Fruit fly (Drosophila melanogaster) whole organism, embryonic: Measurements from ENCODE around the gene Mabi.
"Not testable (repeated sequence)": the region's sequence is repeated elsewhere in the genome, so short reads cannot be mapped to it uniquely, and the experiment has no call there.

ENCODE experiments used
- Bgb ChIP-seq: fragments of 200-800 bp; sonication (Bioruptor generic); IDR thresholded peaks from 2 replicates; pipeline ENCODE4 v1.3.6; 2022; ENCODE audit warnings: missing biosample characterization, missing genetic modification characterization; ENCODE audit not compliant: partially characterized antibody
- CG10209 ChIP-seq: fragments of 200-800 bp; sonication (Bioruptor generic); optimal IDR thresholded peaks from 3 replicates; lab custom pipeline; 2017; ENCODE audit warnings: missing biosample characterization, mild to moderate bottlenecking, missing genetic modification characterization, missing genetic modification reagents
- CG1024 ChIP-seq: fragments of 200-800 bp; sonication (Bioruptor generic); IDR thresholded peaks from 2 replicates; pipeline ENCODE4 v1.3.6; 2022; ENCODE audit warnings: missing biosample characterization, missing genetic modification characterization
- CG12769 ChIP-seq: fragments of 200-800 bp; sonication (Bioruptor generic); optimal IDR thresholded peaks from 2 replicates; lab custom pipeline; 2019; ENCODE audit warnings: missing biosample characterization, mild to moderate bottlenecking, missing genetic modification characterization, moderate library complexity
- CG14014 ChIP-seq: fragments of 200-800 bp; sonication (Bioruptor generic); IDR thresholded peaks from 2 replicates; pipeline ENCODE4 v1.3.6; 2022; ENCODE audit warnings: missing biosample characterization, missing genetic modification characterization
- CG15479 ChIP-seq: fragments of 200-800 bp; sonication (Bioruptor generic); optimal IDR thresholded peaks from 3 replicates; lab custom pipeline; 2019; ENCODE audit warnings: missing biosample characterization, mild to moderate bottlenecking, missing genetic modification characterization, moderate library complexity
- CG15696 ChIP-seq: fragments of 200-800 bp; sonication (Bioruptor generic); optimal IDR thresholded peaks from 2 replicates; lab custom pipeline; 2019; ENCODE audit warnings: missing biosample characterization, mild to moderate bottlenecking, missing genetic modification characterization, moderate library complexity
- CG18619 ChIP-seq: fragments of 200-800 bp; sonication (Bioruptor generic); optimal IDR thresholded peaks from 3 replicates; lab custom pipeline; 2017; ENCODE audit warnings: missing biosample characterization, mild to moderate bottlenecking, missing genetic modification characterization
- CG4360 ChIP-seq: fragments of 200-800 bp; sonication (Bioruptor generic); IDR thresholded peaks from 2 replicates; pipeline ENCODE4 v1.3.6; 2022; ENCODE audit warnings: missing biosample characterization, missing genetic modification characterization
- CG5245 ChIP-seq: fragments of 200-800 bp; sonication (Bioruptor generic); optimal IDR thresholded peaks from 3 replicates; lab custom pipeline; 2016; ENCODE audit warnings: missing biosample characterization, missing genetic modification characterization
- CG6683 ChIP-seq: fragments of 200-800 bp; sonication (Bioruptor generic); optimal IDR thresholded peaks from 2 replicates; lab custom pipeline; 2017; ENCODE audit warnings: missing biosample characterization, mild to moderate bottlenecking, missing genetic modification characterization, missing genetic modification reagents
- CG9876 ChIP-seq: fragments of 200-800 bp; sonication (Bioruptor generic); optimal IDR thresholded peaks from 2 replicates; lab custom pipeline; 2016; ENCODE audit warnings: missing biosample characterization, missing genetic modification characterization
- CoRest ChIP-seq: fragments of 200-800 bp; sonication (Bioruptor generic); optimal IDR thresholded peaks from 3 replicates; lab custom pipeline; 2018; ENCODE audit warnings: missing biosample characterization, mild to moderate bottlenecking, missing genetic modification characterization, moderate library complexity
- Drgx ChIP-seq: fragments of 200-800 bp; sonication (Bioruptor generic); IDR thresholded peaks from 2 replicates; pipeline ENCODE4 v1.3.6; 2022; ENCODE audit warnings: missing biosample characterization, missing genetic modification characterization
- H15 ChIP-seq: fragments of 200-800 bp; sonication (Bioruptor generic); IDR thresholded peaks from 3 replicates; pipeline ENCODE4 v1.3.6; 2022; ENCODE audit warnings: missing biosample characterization, missing genetic modification characterization
- Hey ChIP-seq: fragments of 200-800 bp; sonication (Bioruptor generic); optimal IDR thresholded peaks from 3 replicates; lab custom pipeline; 2018; ENCODE audit warnings: missing biosample characterization, mild to moderate bottlenecking, missing genetic modification characterization
- MESR4 ChIP-seq: fragments of 200-800 bp; sonication (Bioruptor generic); optimal IDR thresholded peaks from 2 replicates; lab custom pipeline; 2018; ENCODE audit warnings: missing biosample characterization, mild to moderate bottlenecking, missing genetic modification characterization, moderate library complexity
- Med ChIP-seq: fragments of 200-800 bp; sonication (Bioruptor generic); peaks from one replicate; lab custom pipeline; 2016; ENCODE audit warnings: missing biosample characterization, missing genetic modification characterization, mild to moderate bottlenecking, inconsistent platforms, moderate library complexity
- Mrtf ChIP-seq: fragments of 200-800 bp; sonication (Bioruptor generic); IDR thresholded peaks from 3 replicates; pipeline ENCODE4 v1.3.6; 2022; ENCODE audit warnings: missing biosample characterization, missing genetic modification characterization
- NK7.1 ChIP-seq: fragments of 200-800 bp; sonication (Bioruptor generic); optimal IDR thresholded peaks from 3 replicates; lab custom pipeline; 2016; ENCODE audit warnings: missing biosample characterization, missing genetic modification characterization
- Opbp ChIP-seq: fragments of 200-800 bp; sonication (Bioruptor generic); IDR thresholded peaks from 3 replicates; pipeline ENCODE4 v1.3.6; 2022; ENCODE audit warnings: missing biosample characterization, missing genetic modification characterization; ENCODE audit not compliant: partially characterized antibody
- Stat92E ChIP-seq, 3 experiments: fragments of >200 bp in 2 of 3; fragments of 200-800 bp in 1 of 3; sonication (Bioruptor generic) in 1 of 3; optimal IDR thresholded peaks; 2 replicates each; lab custom pipeline; 2017 to 2019; ENCODE audit warnings: missing biosample characterization in 3 of 3, missing genetic modification characterization in 3 of 3, mild to moderate bottlenecking in 1 of 3, moderate library complexity in 1 of 3
- Xrp1 ChIP-seq: fragments of 200-800 bp; sonication (Bioruptor generic); IDR thresholded peaks from 2 replicates; pipeline ENCODE4 v1.3.6; 2022; ENCODE audit warnings: missing biosample characterization, missing genetic modification characterization
- ci ChIP-seq: fragments of 200-800 bp; sonication (Bioruptor generic); IDR thresholded peaks from 3 replicates; pipeline ENCODE4 v1.3.6; 2022; ENCODE audit warnings: missing biosample characterization, missing genetic modification characterization
- ewg ChIP-seq: fragments of 200-800 bp; sonication (Bioruptor generic); optimal IDR thresholded peaks from 3 replicates; lab custom pipeline; 2017; ENCODE audit warnings: mild to moderate bottlenecking, missing biosample characterization, missing genetic modification reagents, missing genetic modification characterization
- exex ChIP-seq: fragments of 200-800 bp; sonication (Bioruptor generic); optimal IDR thresholded peaks from 4 replicates; lab custom pipeline; 2018; ENCODE audit warnings: missing biosample characterization, mild to moderate bottlenecking, missing genetic modification characterization, moderate library complexity
- grn ChIP-seq: fragments of 200-800 bp; sonication (Bioruptor generic); optimal IDR thresholded peaks from 3 replicates; lab custom pipeline; 2017; ENCODE audit warnings: missing biosample characterization, missing genetic modification characterization
- gsb ChIP-seq: fragments of 200-800 bp; sonication (Bioruptor generic); IDR thresholded peaks from 2 replicates; pipeline ENCODE4 v1.3.6; 2022; ENCODE audit warnings: missing biosample characterization, missing genetic modification characterization
- hbn ChIP-seq: fragments of 200-800 bp; sonication (Bioruptor generic); IDR thresholded peaks from 2 replicates; pipeline ENCODE4 v1.3.6; 2022; ENCODE audit warnings: missing biosample characterization, missing genetic modification characterization; ENCODE audit not compliant: partially characterized antibody
- insv ChIP-seq, 2 experiments: fragments of 200-800 bp; sonication (Bioruptor generic); optimal IDR thresholded peaks; 3 replicates each; lab custom pipeline; 2016 to 2018; ENCODE audit warnings: missing biosample characterization in 2 of 2, missing genetic modification characterization in 2 of 2
- ken ChIP-seq: fragments of 200-800 bp; sonication (Bioruptor generic); IDR thresholded peaks from 3 replicates; pipeline ENCODE4 v1.3.6; 2022; ENCODE audit warnings: missing biosample characterization, missing genetic modification characterization
- kni ChIP-seq: fragments of 200-800 bp; sonication (Bioruptor generic); optimal IDR thresholded peaks from 3 replicates; lab custom pipeline; 2017; ENCODE audit warnings: mild to moderate bottlenecking, missing biosample characterization, missing genetic modification reagents, missing genetic modification characterization
- knrl ChIP-seq: fragments of 200-800 bp; sonication (Bioruptor generic); IDR thresholded peaks from 3 replicates; pipeline ENCODE4 v1.3.6; 2022; ENCODE audit warnings: missing biosample characterization, missing genetic modification characterization; ENCODE audit not compliant: partially characterized antibody
- lilli ChIP-seq: fragments of 200-800 bp; sonication (Bioruptor generic); optimal IDR thresholded peaks from 3 replicates; lab custom pipeline; 2016; ENCODE audit warnings: missing biosample characterization, missing genetic modification characterization
- nerfin-1 ChIP-seq: fragments of 200-800 bp; sonication (Bioruptor generic); optimal IDR thresholded peaks from 3 replicates; lab custom pipeline; 2019; ENCODE audit warnings: missing biosample characterization, mild to moderate bottlenecking, missing genetic modification characterization, moderate library complexity
- pfk ChIP-seq: fragments of 200-800 bp; sonication (Bioruptor generic); optimal IDR thresholded peaks from 2 replicates; lab custom pipeline; 2018; ENCODE audit warnings: missing biosample characterization, mild to moderate bottlenecking, missing genetic modification characterization, moderate library complexity
- prd ChIP-seq, 3 experiments: fragments of >200 bp in 2 of 3; fragments of 200-800 bp in 1 of 3; sonication (Bioruptor generic) in 1 of 3; optimal IDR thresholded peaks in 2 of 3; IDR thresholded peaks in 1 of 3; 2 replicates in 2 of 3; 3 replicates in 1 of 3; pipeline versions ENCODE4 v1.3.6 to Lab custom; 2017 to 2022; ENCODE audit warnings: missing biosample characterization in 1 of 3, missing genetic modification characterization in 1 of 3
- pros ChIP-seq: fragments of 200-800 bp; sonication (Bioruptor generic); optimal IDR thresholded peaks from 3 replicates; lab custom pipeline; 2019; ENCODE audit warnings: missing biosample characterization, mild to moderate bottlenecking, missing genetic modification characterization, moderate library complexity
- ranshi ChIP-seq: fragments of 200-800 bp; sonication (Bioruptor generic); IDR thresholded peaks from 2 replicates; pipeline ENCODE4 v1.3.6; 2022; ENCODE audit warnings: missing biosample characterization, missing genetic modification characterization
- sens ChIP-seq: fragments of 200-800 bp; sonication (Bioruptor generic); peaks from one replicate; lab custom pipeline; 2016; ENCODE audit warnings: missing biosample characterization, missing genetic modification characterization
- tx ChIP-seq: fragments of 200-800 bp; sonication (Bioruptor generic); optimal IDR thresholded peaks from 2 replicates; lab custom pipeline; 2016; ENCODE audit warnings: missing biosample characterization, missing genetic modification characterization
- zfh1 ChIP-seq: fragments of 200-800 bp; sonication (Bioruptor generic); IDR thresholded peaks from 3 replicates; pipeline ENCODE4 v1.3.6; 2022; ENCODE audit warnings: missing biosample characterization, missing genetic modification characterization

Gene Mabi

DNA sequence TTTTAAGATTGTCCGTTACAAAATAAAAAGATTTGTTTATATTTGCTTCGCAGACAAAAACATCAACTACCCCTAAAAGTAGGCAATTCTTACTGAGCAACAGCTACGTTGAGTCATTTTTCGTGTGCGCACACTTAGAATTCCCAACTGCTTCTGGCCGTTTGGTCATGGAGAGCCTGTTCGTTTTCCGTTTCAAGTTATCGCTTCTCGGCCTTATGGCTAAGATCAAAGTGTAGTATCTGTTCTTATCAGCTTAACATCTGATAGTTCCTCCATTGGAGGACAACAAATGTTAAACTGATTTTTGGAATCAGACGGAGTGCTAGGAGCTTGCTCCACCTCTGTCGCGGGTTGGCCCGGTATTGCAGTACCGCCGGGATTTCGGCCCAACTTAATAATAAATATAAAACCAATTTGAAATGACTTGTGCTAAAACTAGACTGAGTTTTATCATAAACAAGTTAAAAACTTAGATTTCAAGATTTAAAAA, 18.8 kb downstream of the Mabi start (continued):
- TF ChIP-seq gsb: peak; percentile 24; the same call in 1 of the 2 replicates
- TF ChIP-seq CG10209: peak; percentile 59
- peak; percentile 51 for TF ChIP-seq tx (GFP tag; lab: Kevin White, UChicago)
- TF ChIP-seq, all 482 proteins: peak for 245; not testable (repeated sequence) for 237

DNA sequence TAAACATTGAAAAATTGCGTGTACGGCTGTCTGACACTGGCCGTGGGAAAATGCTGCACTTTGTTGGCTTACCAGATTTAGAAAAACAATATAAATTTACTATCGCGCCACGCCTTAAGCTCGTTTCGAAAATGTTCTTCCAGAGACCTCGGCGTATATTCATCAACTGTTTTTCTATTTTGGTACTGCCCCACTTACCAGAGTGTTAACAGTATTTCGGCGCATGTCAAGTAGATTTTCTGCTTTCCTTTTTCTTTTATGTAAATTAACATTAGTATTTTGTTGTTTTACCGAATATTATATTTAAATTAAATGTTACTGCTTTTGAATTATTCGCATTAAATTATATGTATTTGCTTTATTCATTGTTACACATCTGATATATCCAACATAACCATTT, 19.4 kb downstream of the Mabi start, which contains the start of gene kek4:
Gene kek4, minus strand, starts transcription at position 341 of the 400 bp plus-strand sequence.
- TF ChIP-seq hbn (GFP tag; lab: Robert Waterston, UW) (no peak), ewg (GFP tag; lab: Kevin White, UChicago) (peak; percentile 69), MESR4 (no peak), CG1024 (GFP tag; lab: Robert Waterston, UW) (no peak)

DNA sequence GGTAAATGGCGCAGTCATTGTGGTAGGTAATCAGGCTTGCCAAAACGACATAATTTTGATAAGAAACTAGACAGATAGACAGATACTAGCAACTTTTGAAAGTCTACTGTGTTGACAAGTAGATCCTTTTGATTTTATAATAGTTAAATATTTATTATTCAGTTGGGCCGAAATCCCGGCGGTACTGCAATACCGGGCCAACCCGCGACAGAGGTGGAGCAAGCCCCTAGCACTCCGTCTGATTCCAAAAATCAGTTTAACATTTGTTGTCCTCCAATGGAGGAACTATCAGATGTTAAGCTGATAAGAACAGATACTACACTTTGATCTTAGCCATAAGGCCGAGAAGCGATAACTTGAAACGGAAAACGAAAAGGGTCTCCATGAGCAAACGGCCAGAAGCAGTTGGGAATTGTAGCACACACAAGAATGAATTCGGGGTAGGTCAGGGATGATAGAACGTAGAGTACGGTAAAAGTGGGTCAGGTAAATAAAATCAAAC, 22.6 kb downstream of the Mabi start, which contains the start of gene CG15482:
Gene CG15482, minus strand, starts transcription at position 51 of the 502 bp plus-strand sequence.
- TF ChIP-seq kni (GFP tag; lab: Kevin White, UChicago): peak; percentile 2
- TF ChIP-seq CG15696 (tag; lab: Kevin White, UChicago): peak; percentile 33
- TF ChIP-seq ci (GFP tag; lab: Robert Waterston, UW): 0 out of 3 replicates have a peak, but pooled peaks have one; percentile 37
- peak; percentile 33 for TF ChIP-seq grn (GFP tag; lab: Kevin White, UChicago)
- TF ChIP-seq Opbp (GFP tag; lab: Robert Waterston, UW): 0 out of 3 replicates have a peak, but pooled peaks have one; percentile 9
- not testable (repeated sequence) for TF ChIP-seq prd (optimal IDR thresholded peaks at IDR 0.05; lab: Kevin White, UChicago)
- TF ChIP-seq prd (GFP tag; IDR thresholded peaks at IDR 0.05; lab: Robert Waterston, UW): peak; percentile 23; the same call in 1 of the 3 replicates
- TF ChIP-seq Med: peak; percentile 70
- TF ChIP-seq pros (GFP tag; lab: Kevin White, UChicago): peak; percentile 87
- TF ChIP-seq ken: 0 out of 3 replicates have a peak, but pooled peaks have one; percentile 28
- TF ChIP-seq Xrp1 (GFP tag; lab: Robert Waterston, UW): peak; percentile 31; the same call in 1 of the 2 replicates
- peak; percentile 33; the same call in 1 of the 3 replicates for TF ChIP-seq zfh1 (GFP tag; lab: Robert Waterston, UW)
- peak; percentile 41 for TF ChIP-seq CG15479 (GFP tag; lab: Kevin White, UChicago)
- TF ChIP-seq sens (GFP tag; lab: Kevin White, UChicago): peak; percentile 70
- peak in 1 of 2 experiments; percentile 33 for TF ChIP-seq insv (GFP tag; optimal IDR thresholded peaks at IDR 0.05; lab: Kevin White, UChicago)
- TF ChIP-seq knrl (GFP tag; lab: Robert Waterston, UW): peak; percentile 23; the same call in 1 of the 3 replicates
- TF ChIP-seq lilli: peak; percentile 4
- TF ChIP-seq Bgb (GFP tag; lab: Robert Waterston, UW): peak; percentile 19; the same call in 1 of the 2 replicates

DNA sequence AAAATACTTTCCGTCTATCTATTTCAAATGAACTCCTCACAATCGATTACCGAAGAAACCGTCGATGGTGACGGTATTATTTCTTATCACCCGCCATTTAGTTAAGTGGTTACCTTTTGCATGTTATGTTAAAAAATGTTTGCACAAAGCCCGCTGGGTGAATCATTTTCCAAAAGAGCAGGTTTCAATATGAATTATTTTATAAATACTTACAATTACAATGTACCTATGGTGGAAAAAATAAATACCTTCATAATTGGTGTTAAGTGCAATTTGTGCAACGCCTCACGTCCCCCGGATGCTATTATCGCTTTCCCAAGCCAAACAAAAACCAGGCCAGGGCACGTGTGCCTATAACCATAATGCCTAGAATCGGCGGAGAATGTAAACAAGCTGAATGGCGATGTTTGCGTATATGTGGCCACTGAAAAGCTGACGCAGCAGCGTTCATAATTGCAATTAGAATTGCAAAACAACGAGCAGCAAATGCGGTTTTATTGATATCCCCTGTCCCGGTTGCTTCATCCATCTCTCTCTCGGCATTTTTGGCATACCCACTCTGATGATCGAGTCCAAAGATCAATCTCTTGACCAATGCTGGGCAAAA, 27.5 kb downstream of the Mabi start:
- TF ChIP-seq Stat92E (GFP tag; optimal IDR thresholded peaks at IDR 0.05; lab: Kevin White, UChicago): no peak
- TF ChIP-seq Mrtf: no peak
- TF ChIP-seq CoRest (tag; lab: Kevin White, UChicago): no peak
- TF ChIP-seq exex (tag; lab: Kevin White, UChicago): peak; percentile 19
- TF ChIP-seq nerfin-1 (tag; lab: Kevin White, UChicago): no peak
- no peak for TF ChIP-seq CG6683 (GFP tag; lab: Kevin White, UChicago)
- no peak for TF ChIP-seq CG9876
- peak; percentile 6 for TF ChIP-seq Med
- TF ChIP-seq Hey (tag; lab: Kevin White, UChicago): no peak
- TF ChIP-seq H15 (GFP tag; lab: Robert Waterston, UW): no peak
- no peak for TF ChIP-seq CG4360 (GFP tag; lab: Robert Waterston, UW)
- no peak for TF ChIP-seq CG5245 (GFP tag; lab: Kevin White, UChicago)
- TF ChIP-seq CG12769 (tag; lab: Kevin White, UChicago): no peak
- TF ChIP-seq MESR4: no peak
- 0 out of 2 replicates have a peak, but pooled peaks have one; percentile 23 for TF ChIP-seq Drgx (GFP tag; lab: Robert Waterston, UW)
- TF ChIP-seq pfk (GFP tag; lab: Kevin White, UChicago): no peak
- no peak for TF ChIP-seq CG14014
- no peak for TF ChIP-seq CG18619
- no peak for TF ChIP-seq NK7.1 (GFP tag; lab: Kevin White, UChicago)
- TF ChIP-seq ranshi (GFP tag; lab: Robert Waterston, UW): no peak
